Worm (Caenorhabditis elegans): ENCODE results near the gene nlp-58.

nlp-58 gene

ce11 chrV:9980731-9981483, 32.2 kb upstream of the nlp-58 start, which contains the start of the genes ruvb-1 and tofu-1:
Gene ruvb-1, minus strand, starts transcription at chrV:9980802.
Gene tofu-1, plus strand, starts transcription at chrV:9981147.
- TF ChIP-seq mep-1 (tag; optimal IDR thresholded peaks at IDR 0.05) (peak; percentile 34), sptf-1 (tag; optimal IDR thresholded peaks at IDR 0.05) (peak; percentile 50), lin-13 (tag; optimal IDR thresholded peaks at IDR 0.05) (peak; percentile 24), ces-1 (GFP tag; optimal IDR thresholded peaks at IDR 0.05) (peak; percentile 28), ham-2 (GFP tag; optimal IDR thresholded peaks at IDR 0.05) (peak; percentile 19), unc-120 (tag; optimal IDR thresholded peaks at IDR 0.05; ENCODE audit: poor library complexity, severe bottlenecking) (peak; percentile 28), lsy-2 (tag; optimal IDR thresholded peaks at IDR 0.05) (peak; percentile 27), cnd-1 (tag; optimal IDR thresholded peaks at IDR 0.05) (peak; percentile 12)

ce11 chrV:9978425-9978824, 29.7 kb upstream of the nlp-58 start:
- TF ChIP-seq ces-1 (GFP tag; optimal IDR thresholded peaks at IDR 0.05) (peak; percentile 46), unc-39 (tag; optimal IDR thresholded peaks at IDR 0.05) (no peak)

- TF ChIP-seq hlh-1 (tag; optimal IDR thresholded peaks at IDR 0.05), result no peak
- peak; percentile 89 for TF ChIP-seq ces-1 (GFP tag; optimal IDR thresholded peaks at IDR 0.05)
Observed at ce11 chrV:9977211-9977610, 28.5 kb upstream of the nlp-58 start.

- TF ChIP-seq nhr-2 (tag; optimal IDR thresholded peaks at IDR 0.05) (no peak), bed-3 (GFP tag; optimal IDR thresholded peaks at IDR 0.05) (no peak), flh-1 (GFP tag; optimal IDR thresholded peaks at IDR 0.05) (no peak), mls-2 (tag; optimal IDR thresholded peaks at IDR 0.05) (no peak), lsy-2 (tag; optimal IDR thresholded peaks at IDR 0.05) (no peak), ces-1 (GFP tag; optimal IDR thresholded peaks at IDR 0.05) (no peak), sptf-1 (tag; optimal IDR thresholded peaks at IDR 0.05) (no peak)
Observed at ce11 chrV:9976138-9976537, 27.4 kb upstream of the nlp-58 start, which contains the start of gene unc-41. Gene unc-41, minus strand, starts transcription at chrV:9976238.

ce11 chrV:9974264-9974663, 25.5 kb upstream of the nlp-58 start:
- TF ChIP-seq ces-1 (GFP tag; optimal IDR thresholded peaks at IDR 0.05) (peak; percentile 40), ceh-39 (tag; optimal IDR thresholded peaks at IDR 0.05) (no peak), ham-2 (GFP tag; optimal IDR thresholded peaks at IDR 0.05) (no peak), lin-13 (tag; optimal IDR thresholded peaks at IDR 0.05) (no peak), hlh-1 (tag; optimal IDR thresholded peaks at IDR 0.05) (no peak), mab-5 (tag; optimal IDR thresholded peaks at IDR 0.05) (no peak), flh-1 (GFP tag; optimal IDR thresholded peaks at IDR 0.05) (no peak), elt-3 (tag; optimal IDR thresholded peaks at IDR 0.05) (no peak)

ce11 chrV:9970119-9970518, 21.4 kb upstream of the nlp-58 start:
- TF ChIP-seq unc-62 (GFP tag; optimal IDR thresholded peaks at IDR 0.05) (peak; percentile 51), ces-1 (GFP tag; optimal IDR thresholded peaks at IDR 0.05) (no peak), flh-1 (GFP tag; optimal IDR thresholded peaks at IDR 0.05) (peak; percentile 86), mls-2 (tag; optimal IDR thresholded peaks at IDR 0.05) (peak; percentile 96), mab-5 (tag; optimal IDR thresholded peaks at IDR 0.05) (no peak), lin-13 (tag; optimal IDR thresholded peaks at IDR 0.05) (peak; percentile 58), nhr-12 (tag; optimal IDR thresholded peaks at IDR 0.05) (no peak), lsy-2 (tag; optimal IDR thresholded peaks at IDR 0.05) (peak; percentile 28), zip-8 (tag; optimal IDR thresholded peaks at IDR 0.05) (no peak), ham-2 (GFP tag; optimal IDR thresholded peaks at IDR 0.05) (peak; percentile 88), tbx-8 (GFP tag; optimal IDR thresholded peaks at IDR 0.05) (peak; percentile 89), cnd-1 (tag; optimal IDR thresholded peaks at IDR 0.05) (peak; percentile 93), pha-4 (tag; optimal IDR thresholded peaks at IDR 0.05) (peak; percentile 72), elt-3 (tag; optimal IDR thresholded peaks at IDR 0.05) (no peak), drap-1 (GFP tag; optimal IDR thresholded peaks at IDR 0.05) (peak; percentile 97), ceh-83 (GFP tag; optimal IDR thresholded peaks at IDR 0.05) (peak; percentile 94), nhr-237 (tag; optimal IDR thresholded peaks at IDR 0.05) (no peak), mep-1 (tag; optimal IDR thresholded peaks at IDR 0.05) (peak; percentile 53), ceh-43 (GFP tag; optimal IDR thresholded peaks at IDR 0.05) (peak; percentile 93), unc-120 (tag; optimal IDR thresholded peaks at IDR 0.05; ENCODE audit: poor library complexity, severe bottlenecking) (peak; percentile 88), nhr-2 (tag; optimal IDR thresholded peaks at IDR 0.05) (no peak), blmp-1 (tag; optimal IDR thresholded peaks at IDR 0.05) (no peak), ztf-11 (tag; optimal IDR thresholded peaks at IDR 0.05) (peak; percentile 25), elt-1 (tag; optimal IDR thresholded peaks at IDR 0.05; ENCODE audit: borderline replicate concordance, insufficient read depth) (no peak), nhr-28 (tag; optimal IDR thresholded peaks at IDR 0.05) (peak; percentile 30), nhr-76 (tag; optimal IDR thresholded peaks at IDR 0.05) (no peak), sptf-1 (tag; optimal IDR thresholded peaks at IDR 0.05) (peak; percentile 97), lin-32 (GFP tag; optimal IDR thresholded peaks at IDR 0.05) (peak; percentile 92), bed-3 (GFP tag; optimal IDR thresholded peaks at IDR 0.05) (peak; percentile 90), hlh-1 (tag; optimal IDR thresholded peaks at IDR 0.05) (peak; percentile 15), snpc-4 (tag; optimal IDR thresholded peaks at IDR 0.05) (no peak), ceh-39 (tag; optimal IDR thresholded peaks at IDR 0.05) (no peak), unc-39 (tag; optimal IDR thresholded peaks at IDR 0.05) (peak; percentile 44), M03D4.4 (tag; optimal IDR thresholded peaks at IDR 0.05) (peak; percentile 95), sem-2 (GFP tag; optimal IDR thresholded peaks at IDR 0.05) (peak; percentile 89)

Measured in whole organism, mixed stage, embryonic.